Fruit fly (Drosophila melanogaster) whole organism, embryonic: Measurements from ENCODE around the gene CG1542.

ENCODE experiments used
- Abd-B ChIP-seq: fragments of 200-800 bp; sonication (Bioruptor generic); optimal IDR thresholded peaks from 2 replicates; lab custom pipeline; 2018; ENCODE audit warnings: missing biosample characterization, mild to moderate bottlenecking, missing genetic modification characterization, moderate library complexity
- Atf-2 ChIP-seq: fragments of 200-800 bp; sonication (Bioruptor generic); optimal IDR thresholded peaks from 2 replicates; lab custom pipeline; 2016; ENCODE audit warnings: missing biosample characterization, missing genetic modification characterization
- CG10654 ChIP-seq: fragments of 200-800 bp; sonication (Bioruptor generic); optimal IDR thresholded peaks from 2 replicates; lab custom pipeline; 2016; ENCODE audit warnings: missing biosample characterization, missing genetic modification characterization
- CG10959 ChIP-seq: fragments of 200-800 bp; sonication (Bioruptor generic); IDR thresholded peaks from 2 replicates; pipeline ENCODE4 v1.3.6; 2022; ENCODE audit warnings: missing biosample characterization, missing genetic modification characterization
- CG10979 ChIP-seq: fragments of 200-800 bp; sonication (Bioruptor generic); optimal IDR thresholded peaks from 2 replicates; lab custom pipeline; 2018; ENCODE audit warnings: missing biosample characterization, mild to moderate bottlenecking, missing genetic modification characterization, moderate library complexity
- CG12299 ChIP-seq: fragments of 200-800 bp; sonication (Bioruptor generic); optimal IDR thresholded peaks from 2 replicates; lab custom pipeline; 2018; ENCODE audit warnings: missing biosample characterization, mild to moderate bottlenecking, missing genetic modification characterization
- CG14860 ChIP-seq: fragments of 200-800 bp; sonication (Bioruptor generic); IDR thresholded peaks from 3 replicates; pipeline ENCODE4 v1.3.6; 2022; ENCODE audit warnings: missing biosample characterization, missing genetic modification characterization; ENCODE audit not compliant: partially characterized antibody
- CG15269 ChIP-seq: fragments of 200-800 bp; sonication (Bioruptor generic); optimal IDR thresholded peaks from 2 replicates; lab custom pipeline; 2018; ENCODE audit warnings: missing biosample characterization, mild to moderate bottlenecking, missing genetic modification characterization, moderate library complexity
- CG16813 ChIP-seq: fragments of 200-800 bp; sonication (Bioruptor generic); IDR thresholded peaks from 3 replicates; pipeline ENCODE4 v1.3.6; 2022; ENCODE audit warnings: missing biosample characterization, missing genetic modification characterization; ENCODE audit not compliant: partially characterized antibody
- CG17328 ChIP-seq: fragments of 200-800 bp; sonication (Bioruptor generic); IDR thresholded peaks from 2 replicates; pipeline ENCODE4 v1.3.6; 2022; ENCODE audit warnings: missing biosample characterization, missing genetic modification characterization
- CG17359 ChIP-seq: fragments of 200-800 bp; sonication (Bioruptor generic); optimal IDR thresholded peaks from 3 replicates; lab custom pipeline; 2018; ENCODE audit warnings: missing biosample characterization, mild to moderate bottlenecking, missing genetic modification characterization, moderate library complexity
- CG17802 ChIP-seq: fragments of 200-800 bp; sonication (Bioruptor generic); optimal IDR thresholded peaks from 2 replicates; lab custom pipeline; 2018; ENCODE audit warnings: missing biosample characterization, mild to moderate bottlenecking, missing genetic modification characterization, moderate library complexity
- CG1832 ChIP-seq: fragments of 200-800 bp; sonication (Bioruptor generic); optimal IDR thresholded peaks from 2 replicates; lab custom pipeline; 2017; ENCODE audit warnings: missing biosample characterization, mild to moderate bottlenecking, missing genetic modification characterization, inconsistent platforms
- CG18476 ChIP-seq: fragments of 200-800 bp; sonication (Bioruptor generic); optimal IDR thresholded peaks from 2 replicates; lab custom pipeline; 2016; ENCODE audit warnings: missing biosample characterization, mild to moderate bottlenecking, missing genetic modification characterization
- CG2712 ChIP-seq: fragments of 200-800 bp; optimal IDR thresholded peaks from 3 replicates; lab custom pipeline; 2019; ENCODE audit warnings: missing biosample characterization, mild to moderate bottlenecking, missing genetic modification characterization, moderate library complexity
- CG30431 ChIP-seq: fragments of 200-800 bp; sonication (Bioruptor generic); optimal IDR thresholded peaks from 2 replicates; lab custom pipeline; 2017; ENCODE audit warnings: missing biosample characterization, missing genetic modification characterization
- CG3407 ChIP-seq: fragments of 200-800 bp; sonication (Bioruptor generic); optimal IDR thresholded peaks from 2 replicates; lab custom pipeline; 2018; ENCODE audit warnings: missing biosample characterization, mild to moderate bottlenecking, missing genetic modification characterization
- CG3847 ChIP-seq: fragments of 200-800 bp; sonication (Bioruptor generic); IDR thresholded peaks from 2 replicates; pipeline ENCODE4 v1.3.6; 2022; ENCODE audit warnings: missing biosample characterization, missing genetic modification characterization
- CG5953 ChIP-seq: fragments of 200-800 bp; sonication (Bioruptor generic); IDR thresholded peaks from 2 replicates; pipeline ENCODE4 v1.3.6; 2022; ENCODE audit warnings: missing biosample characterization, missing genetic modification characterization
- CG6175 ChIP-seq: fragments of 200-800 bp; sonication (Bioruptor generic); IDR thresholded peaks from 3 replicates; pipeline ENCODE4 v1.3.6; 2022; ENCODE audit warnings: missing biosample characterization, missing genetic modification characterization
- D19B ChIP-seq: fragments of 200-800 bp; sonication (Bioruptor generic); optimal IDR thresholded peaks from 2 replicates; lab custom pipeline; 2017; ENCODE audit warnings: missing biosample characterization, mild to moderate bottlenecking, missing genetic modification characterization
- Dek ChIP-seq: fragments of 200-800 bp; sonication (Bioruptor generic); optimal IDR thresholded peaks from 3 replicates; lab custom pipeline; 2019; ENCODE audit warnings: missing biosample characterization, mild to moderate bottlenecking, missing genetic modification characterization, moderate library complexity
- Dfd ChIP-seq, 2 experiments: fragments of >200 bp; optimal IDR thresholded peaks; 2 replicates each; lab custom pipeline; 2017; ENCODE audit warnings: missing biosample characterization in 2 of 2, missing genetic modification characterization in 2 of 2
- Drgx ChIP-seq: fragments of 200-800 bp; sonication (Bioruptor generic); IDR thresholded peaks from 2 replicates; pipeline ENCODE4 v1.3.6; 2022; ENCODE audit warnings: missing biosample characterization, missing genetic modification characterization
- Hand ChIP-seq: fragments of 200-800 bp; sonication (Bioruptor generic); optimal IDR thresholded peaks from 2 replicates; lab custom pipeline; 2017; ENCODE audit warnings: mild to moderate bottlenecking, missing biosample characterization, missing genetic modification reagents, missing genetic modification characterization
- Oaz ChIP-seq: fragments of 200-800 bp; sonication (Bioruptor generic); IDR thresholded peaks from 2 replicates; pipeline ENCODE4 v1.3.6; 2022; ENCODE audit warnings: missing biosample characterization, missing genetic modification characterization
- PHDP ChIP-seq: fragments of 200-800 bp; sonication (Bioruptor generic); optimal IDR thresholded peaks from 3 replicates; lab custom pipeline; 2018; ENCODE audit warnings: missing biosample characterization, mild to moderate bottlenecking, missing genetic modification characterization, moderate library complexity
- abd-A ChIP-seq: fragments of 200-800 bp; sonication (Bioruptor generic); optimal IDR thresholded peaks from 3 replicates; lab custom pipeline; 2019; ENCODE audit warnings: missing biosample characterization, mild to moderate bottlenecking, missing genetic modification characterization, moderate library complexity
- al ChIP-seq: fragments of 200-800 bp; sonication (Bioruptor generic); IDR thresholded peaks from 2 replicates; pipeline ENCODE4 v1.3.6; 2022; ENCODE audit warnings: missing biosample characterization, missing genetic modification characterization
- ato ChIP-seq: fragments of 200-800 bp; sonication (Bioruptor generic); IDR thresholded peaks from 2 replicates; pipeline ENCODE4 v1.3.6; 2022; ENCODE audit warnings: missing biosample characterization, missing genetic modification characterization; ENCODE audit not compliant: partially characterized antibody
- bbx ChIP-seq: fragments of 200-800 bp; sonication (Bioruptor generic); IDR thresholded peaks from 2 replicates; pipeline ENCODE4 v1.3.6; 2022; ENCODE audit warnings: missing biosample characterization, missing genetic modification characterization; ENCODE audit not compliant: partially characterized antibody
- chif ChIP-seq, 2 experiments: fragments of 200-800 bp; sonication (Bioruptor generic); optimal IDR thresholded peaks; 3 replicates each; lab custom pipeline; 2016; ENCODE audit warnings: missing biosample characterization in 2 of 2, missing genetic modification characterization in 2 of 2
- fd102C ChIP-seq: fragments of 200-800 bp; sonication (Bioruptor generic); optimal IDR thresholded peaks from 2 replicates; lab custom pipeline; 2018; ENCODE audit warnings: missing biosample characterization, mild to moderate bottlenecking, missing genetic modification characterization, moderate library complexity
- fd96Cb ChIP-seq: fragments of 200-800 bp; sonication (Bioruptor generic); optimal IDR thresholded peaks from 2 replicates; lab custom pipeline; 2018; ENCODE audit warnings: missing biosample characterization, mild to moderate bottlenecking, missing genetic modification characterization, moderate library complexity
- grau ChIP-seq: fragments of 200-800 bp; optimal IDR thresholded peaks from 3 replicates; lab custom pipeline; 2019; ENCODE audit warnings: missing biosample characterization, mild to moderate bottlenecking, missing genetic modification characterization, moderate library complexity
- kni ChIP-seq: fragments of 200-800 bp; sonication (Bioruptor generic); optimal IDR thresholded peaks from 3 replicates; lab custom pipeline; 2017; ENCODE audit warnings: mild to moderate bottlenecking, missing biosample characterization, missing genetic modification reagents, missing genetic modification characterization
- lmd ChIP-seq: fragments of 200-800 bp; sonication (Bioruptor generic); IDR thresholded peaks from 2 replicates; pipeline ENCODE4 v1.3.6; 2022; ENCODE audit warnings: missing biosample characterization, missing genetic modification characterization
- maf-S ChIP-seq: fragments of 200-800 bp; sonication (Bioruptor generic); optimal IDR thresholded peaks from 2 replicates; lab custom pipeline; 2016; ENCODE audit warnings: missing biosample characterization, missing genetic modification characterization
- nerfin-1 ChIP-seq: fragments of 200-800 bp; sonication (Bioruptor generic); optimal IDR thresholded peaks from 3 replicates; lab custom pipeline; 2019; ENCODE audit warnings: missing biosample characterization, mild to moderate bottlenecking, missing genetic modification characterization, moderate library complexity
- psq ChIP-seq: fragments of 200-800 bp; sonication (Bioruptor generic); optimal IDR thresholded peaks from 2 replicates; lab custom pipeline; 2017; ENCODE audit warnings: missing biosample characterization, missing genetic modification characterization
- ro ChIP-seq: fragments of 200-800 bp; sonication (Bioruptor generic); IDR thresholded peaks from 2 replicates; pipeline ENCODE4 v1.3.6; 2022; ENCODE audit warnings: missing biosample characterization, missing genetic modification characterization
- sima ChIP-seq: fragments of 200-800 bp; sonication (Bioruptor generic); optimal IDR thresholded peaks from 2 replicates; lab custom pipeline; 2016; ENCODE audit warnings: missing biosample characterization, missing genetic modification characterization
- slp2 ChIP-seq: fragments of 200-800 bp; sonication (Bioruptor generic); optimal IDR thresholded peaks from 2 replicates; lab custom pipeline; 2016; ENCODE audit warnings: missing biosample characterization, missing genetic modification characterization
- sr ChIP-seq: fragments of 200-800 bp; sonication (Bioruptor generic); IDR thresholded peaks from 3 replicates; pipeline ENCODE4 v1.3.6; 2022; ENCODE audit warnings: missing biosample characterization, missing genetic modification characterization
- usp ChIP-seq: fragments of >200 bp; optimal IDR thresholded peaks from 2 replicates; lab custom pipeline; 2017; ENCODE audit warnings: missing biosample characterization, missing genetic modification characterization
- vfl ChIP-seq: fragments of 200-800 bp; sonication (Bioruptor generic); optimal IDR thresholded peaks from 2 replicates; lab custom pipeline; 2016; ENCODE audit warnings: missing biosample characterization, missing genetic modification characterization
- wdn ChIP-seq: fragments of 200-800 bp; sonication (Bioruptor generic); IDR thresholded peaks from 2 replicates; pipeline ENCODE4 v1.3.6; 2022; ENCODE audit warnings: missing biosample characterization, missing genetic modification characterization
- wor ChIP-seq: fragments of 200-800 bp; sonication (Bioruptor generic); IDR thresholded peaks from 2 replicates; pipeline ENCODE4 v1.3.6; 2022; ENCODE audit warnings: missing biosample characterization, missing genetic modification characterization
- zen2 ChIP-seq: fragments of 200-800 bp; sonication (Bioruptor generic); IDR thresholded peaks from 3 replicates; pipeline ENCODE4 v1.3.6; 2022; ENCODE audit warnings: missing biosample characterization, missing genetic modification characterization; ENCODE audit not compliant: partially characterized antibody

Gene CG1542

DNA sequence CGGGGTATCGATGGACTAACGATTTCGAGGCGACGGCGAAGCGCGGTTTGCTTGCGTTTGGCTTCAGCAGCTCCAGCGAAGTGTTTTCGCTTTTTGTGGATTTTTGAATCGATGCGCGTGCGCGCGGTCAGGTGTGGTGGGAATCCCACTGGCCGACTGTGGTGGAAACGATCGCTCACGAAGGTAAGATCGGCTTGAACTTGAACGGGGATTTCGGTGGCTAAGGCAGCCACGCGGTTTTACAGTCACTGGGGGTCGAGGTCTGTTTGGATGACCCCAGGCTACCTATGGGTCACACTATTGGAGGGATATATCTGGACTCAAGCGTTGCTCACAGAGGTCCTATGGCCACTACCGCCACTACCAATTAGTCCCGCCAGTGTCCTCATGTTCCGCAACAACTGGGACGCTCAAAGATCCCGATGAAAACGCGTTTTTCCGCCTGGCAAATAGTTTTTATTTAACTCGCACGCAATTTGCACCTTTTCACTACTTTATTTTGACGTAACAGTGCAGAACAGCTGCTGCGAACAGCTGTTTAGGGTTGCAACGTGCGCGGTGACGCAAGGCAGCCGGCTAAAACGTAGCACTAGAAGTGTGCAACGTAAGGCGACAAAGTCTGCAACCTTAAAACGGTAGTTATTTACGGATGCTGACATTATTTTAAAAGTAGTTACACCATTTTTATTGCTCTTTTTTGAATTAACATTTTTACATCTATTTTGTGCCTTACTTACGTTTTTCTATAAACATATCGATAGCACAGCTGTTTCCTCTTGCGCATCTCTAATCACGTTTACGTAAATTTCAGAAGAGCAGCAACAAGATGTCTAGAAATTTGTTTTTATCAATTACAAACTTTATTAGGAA lies 39.1 kb downstream of the CG1542 start, which contains the start of the genes qless and mRpL32 (continued):
- TF ChIP-seq Abd-B (GFP tag; lab: Kevin White, UChicago) (no peak), al (GFP tag; lab: Robert Waterston, UW) (peak; percentile 85), fd102C (GFP tag; lab: Kevin White, UChicago) (no peak), CG17802 (no peak), CG12299 (tag; lab: Kevin White, UChicago) (no peak), vfl (GFP tag; lab: Kevin White, UChicago) (peak; percentile 36), Hand (GFP tag; lab: Kevin White, UChicago) (no peak), bbx (peak; percentile 63), CG3407 (GFP tag; lab: Kevin White, UChicago) (no peak), CG17328 (GFP tag; lab: Robert Waterston, UW) (peak; percentile 41; the same call in 1 of the 2 replicates), maf-S (peak; percentile 22), CG5953 (GFP tag; lab: Robert Waterston, UW) (no peak), D19B (GFP tag; lab: Kevin White, UChicago) (no peak), zen2 (GFP tag; lab: Robert Waterston, UW) (no peak; the same call in 2 of the 3 replicates), Atf-2 (peak; percentile 25), CG6175 (no peak), slp2 (peak; percentile 48), ato (no peak), abd-A (no peak), CG17359 (tag; lab: Kevin White, UChicago) (peak; percentile 76), grau (tag; lab: Kevin White, UChicago) (peak; percentile 30), Dek (tag; lab: Kevin White, UChicago) (no peak), chif (GFP tag; optimal IDR thresholded peaks at IDR 0.05; lab: Kevin White, UChicago) (peak; percentile 24 to 41), kni (GFP tag; lab: Kevin White, UChicago) (peak; percentile 24), lmd (GFP tag; lab: Robert Waterston, UW) (peak; percentile 82), CG10959 (GFP tag; lab: Robert Waterston, UW) (peak; percentile 51), CG16813 (peak; percentile 70), wdn (GFP tag; lab: Robert Waterston, UW) (no peak), CG15269 (no peak), CG14860 (GFP tag; lab: Robert Waterston, UW) (peak; percentile 55; the same call in 2 of the 3 replicates), Dfd (GFP tag; optimal IDR thresholded peaks at IDR 0.05; lab: Kevin White, UChicago) (no peak), wor (GFP tag; lab: Robert Waterston, UW) (no peak), nerfin-1 (tag; lab: Kevin White, UChicago) (peak; percentile 46), Drgx (GFP tag; lab: Robert Waterston, UW) (peak; percentile 60), CG30431 (GFP tag; lab: Kevin White, UChicago) (no peak), CG3847 (GFP tag; lab: Robert Waterston, UW) (peak; percentile 34), psq (GFP tag; lab: Kevin White, UChicago) (no peak), sima (GFP tag; lab: Kevin White, UChicago) (no peak), sr (GFP tag; lab: Robert Waterston, UW) (peak; percentile 31; the same call in 1 of the 3 replicates), CG18476 (GFP tag; lab: Kevin White, UChicago) (peak; percentile 56), usp (GFP tag; lab: Kevin White, UChicago) (no peak), CG1832 (GFP tag; lab: Kevin White, UChicago) (no peak), CG2712 (tag; lab: Kevin White, UChicago) (peak; percentile 85), PHDP (peak; percentile 14), Oaz (GFP tag; lab: Robert Waterston, UW) (no peak), fd96Cb (tag; lab: Kevin White, UChicago) (peak; percentile 7), ro (GFP tag; lab: Robert Waterston, UW) (no peak), CG10979 (peak; percentile 22), CG10654 (peak; percentile 72)
